Worm (Caenorhabditis elegans) whole organism, L4/young adult: ENCODE results near the gene F44G4.7.

Source experiments
- W03F9.2 ChIP-seq: fragments of 150-350 bp; optimal IDR thresholded peaks from 2 replicates; lab custom pipeline; 2014; ENCODE audit warnings: missing biosample characterization, missing genetic modification characterization
- dao-5 ChIP-seq: sonication (generic microtip); optimal IDR thresholded peaks from 2 replicates; lab custom pipeline; 2016; ENCODE audit warnings: missing genotype, missing genetic modification characterization, moderate library complexity, missing compliant biosample characterization
- him-1 ChIP-seq: sonication (generic microtip); optimal IDR thresholded peaks from 2 replicates; lab custom pipeline; 2016; ENCODE audit warnings: missing genotype, missing genetic modification reagents, missing genetic modification characterization, missing compliant biosample characterization

F44G4.7 gene

DNA sequence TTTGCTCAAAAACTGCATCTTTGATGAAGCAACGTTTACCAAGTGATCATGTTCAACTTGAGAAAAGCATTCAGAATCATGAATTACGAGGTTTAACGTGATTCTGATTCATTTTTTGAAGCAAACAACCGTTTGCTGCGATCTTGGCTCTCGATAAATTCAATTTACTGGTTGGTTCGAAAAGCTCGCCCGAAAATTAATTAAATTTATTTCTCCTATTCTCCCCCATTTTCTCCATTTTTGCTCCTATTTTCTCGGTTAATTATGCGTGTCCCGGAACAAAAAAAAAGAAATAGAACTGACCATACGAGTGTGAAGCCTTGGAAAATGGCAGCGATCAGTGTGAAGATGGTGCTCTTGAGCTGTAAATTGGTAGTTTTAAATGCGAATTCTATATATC, 48.1 kb downstream of the F44G4.7 start:
- TF ChIP-seq W03F9.2 (tag; lab: Kevin White, UChicago) (no peak), him-1 (no peak), dao-5 (no peak)

DNA sequence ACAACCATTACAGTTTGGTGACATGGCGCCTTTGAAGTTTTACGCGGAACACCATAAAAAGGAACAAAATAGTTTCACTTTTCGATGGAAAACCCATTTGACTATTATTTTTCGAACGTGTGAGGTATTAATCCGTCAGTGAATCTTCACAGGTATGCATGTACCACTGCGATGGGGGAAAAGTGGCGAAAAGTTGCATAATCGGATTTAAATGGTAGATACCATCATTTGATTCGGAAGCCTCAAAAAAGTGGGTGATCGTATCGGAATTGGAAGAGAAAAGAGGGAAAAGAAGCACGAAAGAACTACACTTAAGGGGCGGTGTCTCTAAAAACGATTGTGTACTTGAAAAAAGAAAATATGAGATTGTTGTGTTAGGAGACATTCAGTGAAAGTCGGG, 51.3 kb downstream of the F44G4.7 start:
- no peak for TF ChIP-seq him-1
- TF ChIP-seq dao-5, result no peak
- no peak for TF ChIP-seq W03F9.2 (tag; lab: Kevin White, UChicago)
